Fruit fly (Drosophila melanogaster) whole organism: Measurements from ENCODE around the gene BOD1.

Source experiments
- CG8478 ChIP-seq: fragments of >200 bp; optimal IDR thresholded peaks from 2 replicates; lab custom pipeline; 2018; ENCODE audit warnings: inconsistent platforms
- Dll ChIP-seq: fragments of >200 bp; optimal IDR thresholded peaks from 2 replicates; lab custom pipeline; 2017
- EcR ChIP-seq, 2 experiments: fragments of >200 bp; optimal IDR thresholded peaks; 2 replicates each; lab custom pipeline; 2017; ENCODE audit warnings: missing biosample characterization in 2 of 2, missing genetic modification characterization in 2 of 2, missing genetic modification reagents in 2 of 2
- pan ChIP-seq: fragments of >200 bp; optimal IDR thresholded peaks from 2 replicates; lab custom pipeline; 2017
- psq ChIP-seq: fragments of >200 bp; optimal IDR thresholded peaks from 2 replicates; lab custom pipeline; 2017
- usp ChIP-seq: fragments of >200 bp; optimal IDR thresholded peaks from 2 replicates; lab custom pipeline; 2017; ENCODE audit warnings: missing biosample characterization, missing genetic modification characterization, mixed read lengths

- TF ChIP-seq psq (no peak), usp (no peak), EcR (GFP tag; optimal IDR thresholded peaks at IDR 0.05; lab: Kevin White, UChicago) (no peak), pan (lab: Kevin White, UChicago) (no peak), CG8478 (lab: Kevin White, UChicago) (no peak), Dll (lab: Kevin White, UChicago) (no peak)
Observed at dm6 chr3R:27987329-27987728, 49.3 kb downstream of the BOD1 start.
